Fruit fly (Drosophila melanogaster) S2 (cell line): ENCODE results near the gene CG7366.

Experiments
- CG8478 ChIP-seq: fragments of >200 bp; optimal IDR thresholded peaks from 2 replicates; lab custom pipeline; 2018
- CTCF ChIP-seq, 2 experiments: fragments of >200 bp; optimal IDR thresholded peaks; 2 replicates each; lab custom pipeline; 2018

- TF ChIP-seq CG8478 (no peak), CTCF (optimal IDR thresholded peaks at IDR 0.05; lab: Kevin White, UChicago) (no peak)
Observed at dm6 chr3L:8240501-8240900, 38.3 kb upstream of the CG7366 start, which contains the start of gene CG7213.
